Worm (Caenorhabditis elegans): Measurements from ENCODE around the gene ZC262.7.

Gene ZC262.7

ce11 chrIII:8358213-8358672 is 14.1 kb upstream of the ZC262.7 start, which contains the start of the genes R05D3.8 and rfp-1 (continued):
- TF ChIP-seq B0261.1 (tag; optimal IDR thresholded peaks at IDR 0.05), result no peak

- peak; percentile 24 for TF ChIP-seq chd-7 (tag; optimal IDR thresholded peaks at IDR 0.05)
- TF ChIP-seq snpc-1.3 (tag; optimal IDR thresholded peaks at IDR 0.05; ENCODE audit: insufficient read depth), result peak; percentile 12
- TF ChIP-seq Y53G8AR.9 (GFP tag; conservative IDR thresholded peaks at IDR 0.05), result 0 out of 2 replicates have a peak, but pooled peaks have one; percentile 40
- TF ChIP-seq tbx-9 (tag; optimal IDR thresholded peaks at IDR 0.05; ENCODE audit: borderline replicate concordance), result no peak
- TF ChIP-seq mcd-1 (GFP tag; IDR thresholded peaks at IDR 0.05), result peak; percentile 47; the same call in 1 of the 2 replicates
- no peak for TF ChIP-seq ztf-28 (GFP tag; IDR thresholded peaks at IDR 0.05)
- 0 out of 2 replicates have a peak, but pooled peaks have one; percentile 54 for TF ChIP-seq nfyb-1 (GFP tag; IDR thresholded peaks at IDR 0.05)
- TF ChIP-seq gei-17 (GFP tag; optimal IDR thresholded peaks at IDR 0.05), result peak; percentile 8
- peak; percentile 2 for TF ChIP-seq tlf-1 (GFP tag; optimal IDR thresholded peaks at IDR 0.05)
- TF ChIP-seq unc-130 (GFP tag; optimal IDR thresholded peaks at IDR 0.05), result no peak
- no peak for TF ChIP-seq B0035.1 (tag; optimal IDR thresholded peaks at IDR 0.05)
- no peak for TF ChIP-seq aptf-2 (GFP tag; conservative IDR thresholded peaks at IDR 0.05)
- peak; percentile 65 for TF ChIP-seq ceh-27 (GFP tag; optimal IDR thresholded peaks at IDR 0.05)
- peak; percentile 22 for TF ChIP-seq die-1 (tag; optimal IDR thresholded peaks at IDR 0.05)
- TF ChIP-seq bed-2 (GFP tag; IDR thresholded peaks at IDR 0.05), result no peak
- TF ChIP-seq madf-10 (tag; optimal IDR thresholded peaks at IDR 0.05), result peak; percentile 54
- TF ChIP-seq attf-5 (GFP tag; optimal IDR thresholded peaks at IDR 0.05), result peak; percentile 79
- peak; percentile 34 for TF ChIP-seq repo-1 (tag; optimal IDR thresholded peaks at IDR 0.05)
- no peak for TF ChIP-seq nhr-90 (tag; optimal IDR thresholded peaks at IDR 0.05)
- no peak for TF ChIP-seq efl-1 (GFP tag; optimal IDR thresholded peaks at IDR 0.05)
- TF ChIP-seq ZK185.1 (tag; optimal IDR thresholded peaks at IDR 0.05; ENCODE audit: poor library complexity, severe bottlenecking), result peak; percentile 53
- peak; percentile 29 for TF ChIP-seq madf-6 (GFP tag; IDR thresholded peaks at IDR 0.05)
- TF ChIP-seq rpc-1 (optimal IDR thresholded peaks at IDR 0.05), result no peak
- no peak for TF ChIP-seq rpc-1 (tag; optimal IDR thresholded peaks at IDR 0.05)
- 0 out of 2 replicates have a peak, but pooled peaks have one; percentile 16 for TF ChIP-seq egrh-3 (GFP tag; IDR thresholded peaks at IDR 0.05)
- 0 out of 2 replicates have a peak, but pooled peaks have one; percentile 25 for TF ChIP-seq egl-44 (GFP tag; IDR thresholded peaks at IDR 0.05)
- TF ChIP-seq atf-7 (tag; optimal IDR thresholded peaks at IDR 0.05), result no peak
- no peak for TF ChIP-seq F10E7.11 (tag; optimal IDR thresholded peaks at IDR 0.05)
- peak; percentile 59 for TF ChIP-seq dox-1 (GFP tag; IDR thresholded peaks at IDR 0.05)
- TF ChIP-seq T26A5.8 (tag; optimal IDR thresholded peaks at IDR 0.05), result no peak
- TF ChIP-seq snpc-3.4 (tag; optimal IDR thresholded peaks at IDR 0.05), result peak; percentile 26
- no peak for TF ChIP-seq sea-2 (GFP tag; IDR thresholded peaks at IDR 0.05)
- TF ChIP-seq hlh-12 (tag; optimal IDR thresholded peaks at IDR 0.05), result no peak
- TF ChIP-seq ama-1 (optimal IDR thresholded peaks at IDR 0.05), result peak; percentile 32
- TF ChIP-seq ama-1 (GFP tag; optimal IDR thresholded peaks at IDR 0.05), result no peak
- TF ChIP-seq ceh-58 (GFP tag; IDR thresholded peaks at IDR 0.05), result no peak
- no peak for TF ChIP-seq akir-1 (GFP tag; optimal IDR thresholded peaks at IDR 0.05)
- peak; percentile 78 for TF ChIP-seq nhr-80 (tag; optimal IDR thresholded peaks at IDR 0.05)
- TF ChIP-seq lin-40 (tag; optimal IDR thresholded peaks at IDR 0.05), result peak; percentile 57
- no peak for TF ChIP-seq D2030.7 (GFP tag; IDR thresholded peaks at IDR 0.05)
- no peak for TF ChIP-seq Y67H2A.10 (GFP tag; conservative IDR thresholded peaks at IDR 0.05)
- no peak for TF ChIP-seq F39B2.1 (GFP tag; IDR thresholded peaks at IDR 0.05)
- TF ChIP-seq K12H6.12 (tag; optimal IDR thresholded peaks at IDR 0.05), result peak; percentile 73
- peak; percentile 43; the same call in 1 of the 2 replicates for TF ChIP-seq zfh-2 (GFP tag; conservative IDR thresholded peaks at IDR 0.05)
- peak in 1 of 2 experiments; percentile 44 for TF ChIP-seq let-607 (tag; optimal IDR thresholded peaks at IDR 0.05)
- TF ChIP-seq ztf-26 (tag; optimal IDR thresholded peaks at IDR 0.05), result peak; percentile 44
These were observed 12.3 kb upstream of the ZC262.7 start for ce11 chrIII:8356407-8356881.
